Worm (Caenorhabditis elegans) whole organism, L2 larva: ENCODE data around the gene nstp-9.

ENCODE experiments used
- nhr-237 ChIP-seq: fragments of 150-350 bp; optimal IDR thresholded peaks from 2 replicates; lab custom pipeline; 2014; ENCODE audit warnings: missing biosample characterization, missing genetic modification characterization
- unc-39 ChIP-seq: fragments of 150-350 bp; optimal IDR thresholded peaks from 2 replicates; lab custom pipeline; 2014; ENCODE audit warnings: missing biosample characterization, missing genetic modification characterization

- TF ChIP-seq nhr-237 (no peak), unc-39 (tag; lab: Kevin White, UChicago) (no peak)
Observed at ce11 chrX:10870137-10870536, 49.4 kb downstream of the nstp-9 start, which contains the start of gene pgp-7.
